Worm (Caenorhabditis elegans) whole organism, L2 larva: ENCODE results near the gene R11E3.2.
"Not testable (repeated sequence)": the region's sequence is repeated elsewhere in the genome, so short reads cannot be mapped to it uniquely, and the experiment has no call there.

ENCODE experiments used
- C34F6.9 ChIP-seq: fragments of 150-350 bp; optimal IDR thresholded peaks from 2 replicates; lab custom pipeline; 2014; ENCODE audit warnings: missing biosample characterization, missing genetic modification characterization
- dmd-4 ChIP-seq: sonication (generic microtip); optimal IDR thresholded peaks from 2 replicates; lab custom pipeline; 2017; ENCODE audit warnings: missing biosample characterization, missing genetic modification characterization
- lin-11 ChIP-seq: fragments of 150-350 bp; sonication (generic microtip); optimal IDR thresholded peaks from 2 replicates; lab custom pipeline; 2014; ENCODE audit warnings: missing biosample characterization, missing genetic modification characterization, inconsistent platforms, mixed read lengths
- nhr-10 ChIP-seq: sonication (generic microtip); optimal IDR thresholded peaks from 2 replicates; lab custom pipeline; 2017; ENCODE audit warnings: missing biosample characterization, missing genetic modification characterization
- nhr-129 ChIP-seq: fragments of 150-350 bp; optimal IDR thresholded peaks from 2 replicates; lab custom pipeline; 2014; ENCODE audit warnings: missing biosample characterization, missing genetic modification characterization
- nhr-237 ChIP-seq: fragments of 150-350 bp; optimal IDR thresholded peaks from 2 replicates; lab custom pipeline; 2014; ENCODE audit warnings: missing biosample characterization, missing genetic modification characterization
- nhr-6 ChIP-seq: fragments of 150-350 bp; optimal IDR thresholded peaks from 2 replicates; lab custom pipeline; 2014; ENCODE audit warnings: missing biosample characterization, missing genetic modification characterization

DNA sequence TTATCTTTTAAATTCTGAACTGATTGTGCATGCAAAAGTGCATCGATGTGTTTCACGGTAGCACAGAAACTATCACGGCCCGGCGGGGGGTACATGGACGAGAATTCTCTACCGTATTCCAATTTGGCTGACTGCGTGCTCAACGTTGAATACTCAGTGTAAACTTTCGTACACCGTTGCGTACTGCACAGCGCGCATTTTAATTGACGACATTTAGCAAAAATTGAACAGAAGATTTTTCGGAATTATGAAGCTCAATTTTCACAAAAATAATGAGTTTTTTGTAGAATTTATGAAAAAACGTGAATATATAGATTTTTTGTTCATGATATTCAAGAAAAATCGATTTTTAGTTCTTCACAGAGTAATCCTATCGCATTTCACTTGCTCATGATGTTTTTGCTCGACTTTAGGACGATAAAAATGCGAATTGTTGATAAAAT, 46.4 kb upstream of the R11E3.2 start:
- TF ChIP-seq nhr-10, nhr-237, dmd-4, lin-11 (tag; lab: Kevin White, UChicago): not testable (repeated sequence)
- TF ChIP-seq nhr-129 (tag; lab: Kevin White, UChicago) (peak; percentile 29), C34F6.9 (peak; percentile 32), nhr-6 (tag; lab: Kevin White, UChicago) (peak; percentile 11)
